Fruit fly (Drosophila melanogaster) whole organism, prepupa: ENCODE results near the gene mnb.
A peak's percentile ranks its signal among the peaks of the same experiment; 100 is the strongest.

Source experiments
- CG11294 ChIP-seq: fragments of 200-800 bp; sonication (Bioruptor generic); IDR thresholded peaks from 2 replicates; pipeline ENCODE4 v1.3.6; 2022; ENCODE audit warnings: missing biosample characterization, missing genetic modification characterization
- CG11762 ChIP-seq: fragments of 200-800 bp; sonication (Bioruptor generic); optimal IDR thresholded peaks from 3 replicates; lab custom pipeline; 2016; ENCODE audit warnings: missing biosample characterization, missing genetic modification characterization; ENCODE audit not compliant: insufficient read depth
- CG11902 ChIP-seq: fragments of 200-800 bp; sonication (Bioruptor generic); optimal IDR thresholded peaks from 3 replicates; lab custom pipeline; 2016; ENCODE audit warnings: missing biosample characterization, missing genetic modification characterization
- CG15336 ChIP-seq: fragments of 200-800 bp; sonication (Bioruptor generic); IDR thresholded peaks from 2 replicates; pipeline ENCODE4 v1.3.6; 2022; ENCODE audit warnings: missing biosample characterization, missing genetic modification characterization
- CG16779 ChIP-seq: fragments of 200-800 bp; sonication (Bioruptor generic); optimal IDR thresholded peaks from 3 replicates; lab custom pipeline; 2017; ENCODE audit warnings: missing biosample characterization, mild to moderate bottlenecking, missing genetic modification characterization
- CG3032 ChIP-seq: fragments of 200-800 bp; optimal IDR thresholded peaks from 2 replicates; lab custom pipeline; 2019; ENCODE audit warnings: missing biosample characterization, mild to moderate bottlenecking, missing genetic modification characterization, moderate library complexity
- CG31627 ChIP-seq: fragments of 200-800 bp; sonication (Bioruptor generic); optimal IDR thresholded peaks from 3 replicates; lab custom pipeline; 2016; ENCODE audit warnings: missing biosample characterization, missing genetic modification characterization
- CG32006 ChIP-seq: fragments of 200-800 bp; sonication (Bioruptor generic); optimal IDR thresholded peaks from 3 replicates; lab custom pipeline; 2017; ENCODE audit warnings: missing biosample characterization, mild to moderate bottlenecking, missing genetic modification characterization
- CG34406 ChIP-seq: fragments of 200-800 bp; sonication (Bioruptor generic); optimal IDR thresholded peaks from 3 replicates; lab custom pipeline; 2016; ENCODE audit warnings: missing biosample characterization, missing genetic modification characterization
- CG4318 ChIP-seq: fragments of 200-800 bp; sonication (Bioruptor generic); optimal IDR thresholded peaks from 3 replicates; lab custom pipeline; 2017; ENCODE audit warnings: missing biosample characterization, mild to moderate bottlenecking, missing genetic modification characterization
- CG6163 ChIP-seq: fragments of 200-800 bp; sonication (Bioruptor generic); IDR thresholded peaks from 3 replicates; pipeline ENCODE4 v1.3.6; 2022; ENCODE audit warnings: missing biosample characterization, missing genetic modification characterization
- CG6276 ChIP-seq: fragments of 200-800 bp; sonication (Bioruptor generic); optimal IDR thresholded peaks from 2 replicates; lab custom pipeline; 2017; ENCODE audit warnings: missing biosample characterization, mild to moderate bottlenecking, missing genetic modification characterization
- CG6792 ChIP-seq: fragments of 200-800 bp; sonication (Bioruptor generic); optimal IDR thresholded peaks from 3 replicates; lab custom pipeline; 2016; ENCODE audit warnings: missing biosample characterization, missing genetic modification characterization
- CG6808 ChIP-seq: fragments of 200-800 bp; sonication (Bioruptor generic); optimal IDR thresholded peaks from 3 replicates; lab custom pipeline; 2017; ENCODE audit warnings: missing biosample characterization, missing genetic modification characterization, mild to moderate bottlenecking, moderate library complexity, missing genetic modification reagents
- CG6854 ChIP-seq: fragments of 200-800 bp; sonication (Bioruptor generic); optimal IDR thresholded peaks from 2 replicates; lab custom pipeline; 2017; ENCODE audit warnings: missing biosample characterization, mild to moderate bottlenecking, missing genetic modification characterization
- CG7368 ChIP-seq: fragments of 200-800 bp; sonication (Bioruptor generic); optimal IDR thresholded peaks from 3 replicates; lab custom pipeline; 2016; ENCODE audit warnings: missing biosample characterization, missing genetic modification characterization
- CG8119 ChIP-seq: fragments of 200-800 bp; sonication (Bioruptor generic); IDR thresholded peaks from 3 replicates; pipeline ENCODE4 v1.3.6; 2022; ENCODE audit warnings: missing biosample characterization, missing genetic modification characterization
- CG8319 ChIP-seq: fragments of 200-800 bp; sonication (Bioruptor generic); optimal IDR thresholded peaks from 3 replicates; lab custom pipeline; 2016; ENCODE audit warnings: missing biosample characterization, missing genetic modification characterization
- CG8632 ChIP-seq: fragments of 200-800 bp; sonication (Bioruptor generic); optimal IDR thresholded peaks from 3 replicates; lab custom pipeline; 2016; ENCODE audit warnings: missing biosample characterization, missing genetic modification characterization
- CG9139 ChIP-seq: fragments of 200-800 bp; sonication (Bioruptor generic); optimal IDR thresholded peaks from 3 replicates; lab custom pipeline; 2017; ENCODE audit warnings: missing biosample characterization, mild to moderate bottlenecking, missing genetic modification characterization
- Eip75B ChIP-seq: fragments of 200-800 bp; sonication (Bioruptor generic); optimal IDR thresholded peaks from 3 replicates; lab custom pipeline; 2016; ENCODE audit warnings: missing biosample characterization, missing genetic modification characterization
- Eip78C ChIP-seq: fragments of 200-800 bp; sonication (Bioruptor generic); peaks from one replicate; lab custom pipeline; 2016; ENCODE audit warnings: missing biosample characterization, missing genetic modification characterization
- Eip93F ChIP-seq: fragments of 200-800 bp; sonication (Bioruptor generic); optimal IDR thresholded peaks from 2 replicates; lab custom pipeline; 2016; ENCODE audit warnings: missing biosample characterization, mild to moderate bottlenecking, missing genetic modification characterization
- Ets21C ChIP-seq: fragments of 200-800 bp; sonication (Bioruptor generic); optimal IDR thresholded peaks from 3 replicates; lab custom pipeline; 2016; ENCODE audit warnings: missing biosample characterization, missing genetic modification characterization
- Ets96B ChIP-seq: fragments of 200-800 bp; optimal IDR thresholded peaks from 2 replicates; lab custom pipeline; 2019; ENCODE audit warnings: missing biosample characterization, mild to moderate bottlenecking, missing genetic modification characterization, moderate library complexity
- Hr39 ChIP-seq: fragments of 200-800 bp; sonication (Bioruptor generic); optimal IDR thresholded peaks from 2 replicates; lab custom pipeline; 2016; ENCODE audit warnings: missing biosample characterization, missing genetic modification characterization
- Hr4 ChIP-seq: fragments of 200-800 bp; sonication (Bioruptor generic); optimal IDR thresholded peaks from 3 replicates; lab custom pipeline; 2016; ENCODE audit warnings: missing biosample characterization, missing genetic modification characterization
- Lpt ChIP-seq: fragments of 200-800 bp; sonication (Bioruptor generic); optimal IDR thresholded peaks from 3 replicates; lab custom pipeline; 2016; ENCODE audit warnings: missing biosample characterization, missing genetic modification characterization
- Met ChIP-seq: fragments of 200-800 bp; sonication (Bioruptor generic); optimal IDR thresholded peaks from 3 replicates; lab custom pipeline; 2016; ENCODE audit warnings: missing biosample characterization, missing genetic modification characterization
- Smox ChIP-seq: fragments of 200-800 bp; sonication (Bioruptor generic); optimal IDR thresholded peaks from 3 replicates; lab custom pipeline; 2016; ENCODE audit warnings: missing biosample characterization, missing genetic modification characterization
- Sox102F ChIP-seq: fragments of 200-800 bp; sonication (Bioruptor generic); optimal IDR thresholded peaks from 2 replicates; lab custom pipeline; 2016; ENCODE audit warnings: missing biosample characterization, mild to moderate bottlenecking, missing genetic modification characterization
- achi ChIP-seq: fragments of 200-800 bp; sonication (Bioruptor generic); optimal IDR thresholded peaks from 3 replicates; lab custom pipeline; 2016; ENCODE audit warnings: missing biosample characterization, missing genetic modification characterization
- cyc ChIP-seq: fragments of 200-800 bp; sonication (Bioruptor generic); optimal IDR thresholded peaks from 3 replicates; lab custom pipeline; 2016; ENCODE audit warnings: missing biosample characterization, missing genetic modification characterization
- dac ChIP-seq: fragments of 200-800 bp; sonication (Bioruptor generic); optimal IDR thresholded peaks from 2 replicates; lab custom pipeline; 2017; ENCODE audit warnings: missing biosample characterization, mild to moderate bottlenecking, missing genetic modification characterization
- dsx ChIP-seq: fragments of 200-800 bp; optimal IDR thresholded peaks from 3 replicates; lab custom pipeline; 2019; ENCODE audit warnings: missing biosample characterization, mild to moderate bottlenecking, missing genetic modification characterization, moderate library complexity; ENCODE audit not compliant: poor library complexity, severe bottlenecking
- eg ChIP-seq: fragments of 200-800 bp; sonication (Bioruptor generic); IDR thresholded peaks from 3 replicates; pipeline ENCODE4 v1.3.6; 2022; ENCODE audit warnings: missing biosample characterization, missing genetic modification characterization
- esn ChIP-seq: fragments of 200-800 bp; sonication (Bioruptor generic); optimal IDR thresholded peaks from 2 replicates; lab custom pipeline; 2016; ENCODE audit warnings: missing biosample characterization, mild to moderate bottlenecking, missing genetic modification characterization, moderate library complexity
- fd85E ChIP-seq: fragments of 200-800 bp; sonication (Bioruptor generic); optimal IDR thresholded peaks from 3 replicates; lab custom pipeline; 2016; ENCODE audit warnings: missing biosample characterization, missing genetic modification characterization
- fkh ChIP-seq: fragments of 200-800 bp; sonication (Bioruptor generic); optimal IDR thresholded peaks from 3 replicates; lab custom pipeline; 2017; ENCODE audit warnings: missing biosample characterization, mild to moderate bottlenecking, missing genetic modification characterization, moderate library complexity
- lz ChIP-seq: fragments of 200-800 bp; sonication (Bioruptor generic); optimal IDR thresholded peaks from 3 replicates; lab custom pipeline; 2016; ENCODE audit warnings: missing biosample characterization, missing genetic modification characterization
- pdm3 ChIP-seq: fragments of 200-800 bp; sonication (Bioruptor generic); optimal IDR thresholded peaks from 3 replicates; lab custom pipeline; 2016; ENCODE audit warnings: missing biosample characterization, missing genetic modification characterization
- salr ChIP-seq, 2 experiments: fragments of 200-800 bp; sonication (Bioruptor generic); optimal IDR thresholded peaks; 3 replicates each; lab custom pipeline; 2016 to 2018; ENCODE audit warnings: missing biosample characterization in 2 of 2, missing genetic modification characterization in 2 of 2, mild to moderate bottlenecking in 1 of 2
- spab ChIP-seq: fragments of 200-800 bp; sonication (Bioruptor generic); optimal IDR thresholded peaks from 2 replicates; lab custom pipeline; 2017; ENCODE audit warnings: missing biosample characterization, mild to moderate bottlenecking, missing genetic modification characterization, missing genetic modification reagents
- svp ChIP-seq: fragments of 200-800 bp; sonication (Bioruptor generic); peaks from one replicate; lab custom pipeline; 2016; ENCODE audit warnings: missing biosample characterization, missing genetic modification characterization
- topi ChIP-seq: fragments of 200-800 bp; sonication (Bioruptor generic); optimal IDR thresholded peaks from 3 replicates; lab custom pipeline; 2016; ENCODE audit warnings: missing biosample characterization, missing genetic modification characterization
- vri ChIP-seq: fragments of 200-800 bp; sonication (Bioruptor generic); optimal IDR thresholded peaks from 3 replicates; lab custom pipeline; 2016; ENCODE audit warnings: missing biosample characterization, mild to moderate bottlenecking, missing genetic modification characterization

Gene mnb

DNA sequence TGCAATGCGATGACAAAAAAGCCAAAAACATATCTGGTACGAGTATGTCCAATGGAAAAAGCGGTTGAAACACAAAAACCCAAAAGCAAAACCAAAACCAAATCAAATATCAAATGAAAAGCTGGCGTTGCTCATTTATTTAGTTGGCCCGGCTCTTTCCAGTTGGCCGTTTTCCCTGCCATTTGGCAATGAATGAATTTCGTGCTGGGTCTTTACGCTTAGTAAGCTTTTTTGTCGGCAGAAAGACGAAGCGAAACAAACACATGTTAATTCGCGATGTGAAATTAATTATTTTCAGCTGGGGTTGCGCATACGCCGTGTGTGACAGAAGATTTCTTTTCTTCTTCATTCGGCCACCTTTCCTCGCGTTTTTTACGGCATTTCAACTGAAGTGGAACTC, 52.3 kb downstream of the mnb start:
- no peak for TF ChIP-seq CG11762 (GFP tag; lab: Kevin White, UChicago)
- TF ChIP-seq Eip78C (GFP tag; lab: Kevin White, UChicago): peak; percentile 40

DNA sequence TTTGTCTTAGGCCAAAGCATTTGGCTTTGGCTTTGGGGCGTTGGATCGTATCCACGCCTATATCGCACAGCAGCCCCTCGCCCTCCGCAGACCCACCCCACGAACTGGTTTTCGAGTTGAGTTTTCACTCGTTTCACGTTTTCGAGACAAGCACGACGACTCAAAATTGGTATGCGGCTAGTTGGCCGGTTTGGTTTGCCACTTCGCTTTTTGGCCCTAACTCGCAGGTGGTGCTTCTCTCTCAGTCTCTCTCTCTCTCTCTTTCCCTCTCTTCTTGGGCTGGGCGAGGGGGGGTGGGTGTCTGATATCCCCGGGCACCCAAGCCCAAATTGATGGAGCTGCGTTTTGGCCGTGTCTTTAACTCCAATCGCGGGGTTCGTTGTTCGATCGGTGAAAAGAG, 53.0 kb downstream of the mnb start:
- TF ChIP-seq CG8119 (GFP tag; lab: Robert Waterston, UW): no peak
- no peak for TF ChIP-seq esn (GFP tag; lab: Kevin White, UChicago)
- peak; percentile 38 for TF ChIP-seq Eip78C (GFP tag; lab: Kevin White, UChicago)
- TF ChIP-seq eg: 0 out of 3 replicates have a peak, but pooled peaks have one; percentile 30
- TF ChIP-seq CG6163 (GFP tag; lab: Robert Waterston, UW): 0 out of 3 replicates have a peak, but pooled peaks have one; percentile 16

dm6 chrX:17832163-17833014, 54.6 kb downstream of the mnb start:
- TF ChIP-seq CG31627 (no peak), eg (no peak), achi (GFP tag; lab: Kevin White, UChicago) (peak; percentile 9), CG6792 (GFP tag; lab: Kevin White, UChicago) (no peak), Met (peak; percentile 9), Eip75B (GFP tag; lab: Kevin White, UChicago) (no peak), CG3032 (tag; lab: Kevin White, UChicago) (no peak), Ets96B (no peak), svp (GFP tag; lab: Kevin White, UChicago) (peak; percentile 65), fd85E (GFP tag; lab: Kevin White, UChicago) (no peak), Smox (GFP tag; lab: Kevin White, UChicago) (no peak), cyc (GFP tag; lab: Kevin White, UChicago) (no peak), CG8319 (GFP tag; lab: Kevin White, UChicago) (no peak), CG16779 (no peak), CG11294 (GFP tag; lab: Robert Waterston, UW) (no peak), Hr39 (GFP tag; lab: Kevin White, UChicago) (no peak), CG11902 (GFP tag; lab: Kevin White, UChicago) (no peak), CG6276 (GFP tag; lab: Kevin White, UChicago) (peak; percentile 19), CG8119 (GFP tag; lab: Robert Waterston, UW) (peak; percentile 39; the same call in 1 of the 3 replicates), dsx (GFP tag; lab: Kevin White, UChicago) (no peak), topi (GFP tag; lab: Kevin White, UChicago) (no peak), Lpt (GFP tag; lab: Kevin White, UChicago) (peak; percentile 20), lz (GFP tag; lab: Kevin White, UChicago) (no peak), spab (GFP tag; lab: Kevin White, UChicago) (no peak), fkh (GFP tag; lab: Kevin White, UChicago) (peak; percentile 10), CG6854 (GFP tag; lab: Kevin White, UChicago) (no peak), salr (GFP tag; optimal IDR thresholded peaks at IDR 0.05; lab: Kevin White, UChicago) (no peak), CG7368 (GFP tag; lab: Kevin White, UChicago) (no peak), dac (peak; percentile 22), Eip93F (GFP tag; lab: Kevin White, UChicago) (no peak), CG9139 (GFP tag; lab: Kevin White, UChicago) (no peak), CG11762 (GFP tag; lab: Kevin White, UChicago) (no peak), CG4318 (GFP tag; lab: Kevin White, UChicago) (peak; percentile 6), vri (no peak), CG15336 (peak; percentile 57), pdm3 (GFP tag; lab: Kevin White, UChicago) (peak; percentile 6), Ets21C (no peak), Sox102F (no peak), Hr4 (peak; percentile 21), CG34406 (GFP tag; lab: Kevin White, UChicago) (no peak), CG8632 (GFP tag; lab: Kevin White, UChicago) (no peak), CG6808 (GFP tag; lab: Kevin White, UChicago) (no peak), esn (GFP tag; lab: Kevin White, UChicago) (no peak), CG32006 (GFP tag; lab: Kevin White, UChicago) (peak; percentile 53)
